Worm (Caenorhabditis elegans): ENCODE data around the gene F46B6.9.

The F46B6.9 gene

DNA sequence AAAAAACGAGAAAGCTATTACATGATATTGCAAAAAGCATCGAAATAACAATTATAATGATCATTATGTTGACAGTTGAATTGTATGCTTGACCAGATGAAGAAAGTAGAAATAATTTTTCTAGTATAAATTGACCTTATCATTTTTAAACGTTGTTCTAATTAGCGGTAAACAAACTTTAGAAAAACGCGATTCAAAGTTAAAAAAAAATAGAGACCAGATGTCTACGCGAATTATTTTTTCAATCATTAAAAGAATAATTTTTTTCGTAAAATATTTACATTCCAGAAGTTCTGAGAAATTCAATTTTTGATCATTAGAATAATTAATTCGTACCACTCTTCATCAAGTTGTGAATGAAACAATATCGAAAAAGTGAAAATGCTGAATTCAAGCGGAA, 5.3 kb downstream of the F46B6.9 start, which contains the start of gene F46B6.10:
Gene F46B6.10 (minus strand): TSS at position 101 of the 400 bp plus-strand sequence.
- TF ChIP-seq dao-5 (tag; optimal IDR thresholded peaks at IDR 0.05) (no peak), W03F9.2 (tag; optimal IDR thresholded peaks at IDR 0.05) (no peak)

DNA sequence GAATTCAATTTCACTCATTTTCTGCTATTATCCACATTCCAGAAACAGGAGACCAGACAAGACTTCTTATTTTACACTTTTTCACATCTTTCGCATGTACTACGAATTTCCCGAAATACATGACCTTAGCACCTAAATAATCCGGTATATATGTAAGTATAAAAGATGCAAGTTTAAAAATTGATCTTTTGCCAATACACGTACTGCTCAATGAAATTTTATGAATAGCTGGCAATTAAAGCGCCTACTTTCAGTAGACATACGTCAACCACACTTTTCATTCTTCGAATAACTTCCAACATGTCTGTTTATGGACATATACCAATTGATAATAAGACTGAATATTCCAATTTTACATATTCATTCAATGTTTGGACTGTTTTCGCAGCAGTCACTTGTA, 6.5 kb downstream of the F46B6.9 start, which contains the start of gene sru-39:
Gene sru-39 (plus strand): TSS at position 301 of the 400 bp plus-strand sequence.
- TF ChIP-seq dao-5 (tag; optimal IDR thresholded peaks at IDR 0.05) (no peak), him-1 (tag; optimal IDR thresholded peaks at IDR 0.05) (no peak), W03F9.2 (tag; optimal IDR thresholded peaks at IDR 0.05) (no peak)

DNA sequence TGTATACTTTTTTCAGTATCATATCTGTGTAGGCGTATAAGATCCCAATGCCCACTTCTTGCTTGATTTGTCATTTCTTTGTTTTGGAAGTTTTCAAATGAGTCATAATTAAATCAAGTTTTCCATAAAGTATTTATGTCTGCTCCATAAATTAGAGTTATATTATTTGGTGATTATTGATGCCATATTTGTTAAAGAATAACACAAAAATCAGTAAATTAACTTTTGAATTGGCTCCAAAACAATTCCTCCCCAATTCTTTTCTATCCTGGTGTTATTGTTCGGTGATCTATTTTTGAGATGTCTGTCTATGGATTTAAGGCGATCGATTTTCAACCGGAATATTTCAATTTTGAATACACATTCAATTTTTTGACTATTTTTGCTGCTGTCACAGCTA, 8.5 kb downstream of the F46B6.9 start, which contains the start of gene sru-37:
Gene sru-37 (plus strand): TSS at position 301 of the 400 bp plus-strand sequence.
- TF ChIP-seq him-1 (tag; optimal IDR thresholded peaks at IDR 0.05) (no peak), dao-5 (tag; optimal IDR thresholded peaks at IDR 0.05) (no peak), W03F9.2 (tag; optimal IDR thresholded peaks at IDR 0.05) (no peak)

DNA sequence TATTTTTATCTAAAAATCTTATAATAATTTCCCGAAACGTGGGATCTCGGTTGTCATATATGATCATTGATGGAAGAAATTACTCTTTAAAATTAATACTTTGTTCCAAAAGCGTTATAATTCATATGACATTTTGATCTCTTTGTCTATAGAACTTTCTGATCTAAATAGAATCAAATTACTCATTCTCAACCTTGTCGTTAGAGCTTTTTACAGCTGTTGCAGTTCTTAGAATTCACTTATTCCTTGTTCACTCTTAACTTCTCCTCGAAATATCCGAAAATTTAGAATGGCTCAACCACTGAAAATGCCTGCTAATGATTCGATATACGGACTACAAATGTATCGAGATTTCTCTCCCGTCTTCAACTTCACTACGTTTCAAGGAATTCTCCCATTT, 14.5 kb downstream of the F46B6.9 start, which contains the start of gene sru-29:
Gene sru-29 (plus strand): TSS at position 301 of the 400 bp plus-strand sequence.
- no peak for TF ChIP-seq him-1 (tag; optimal IDR thresholded peaks at IDR 0.05)
- TF ChIP-seq dao-5 (tag; optimal IDR thresholded peaks at IDR 0.05): no peak
- no peak for TF ChIP-seq W03F9.2 (tag; optimal IDR thresholded peaks at IDR 0.05)

DNA sequence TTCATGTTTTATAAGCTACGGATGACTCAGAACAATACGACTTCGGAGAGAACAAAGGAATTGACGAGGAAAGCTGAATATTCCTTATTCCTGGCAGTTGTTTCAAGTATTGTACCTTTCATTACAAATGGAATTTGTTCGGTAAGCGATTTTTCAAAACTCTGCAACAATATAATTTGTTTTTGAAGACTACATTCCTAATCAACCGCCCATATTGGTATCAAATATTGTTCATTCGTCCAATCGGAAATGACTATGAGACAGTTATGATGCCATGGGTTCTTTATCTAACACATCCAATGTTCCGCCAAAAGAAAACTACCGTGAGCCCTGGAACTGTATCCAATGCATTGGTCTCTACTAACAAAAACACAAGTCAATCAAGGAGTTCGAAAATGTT, 15.6 kb downstream of the F46B6.9 start:
- TF ChIP-seq dao-5 (tag; optimal IDR thresholded peaks at IDR 0.05): no peak
- TF ChIP-seq him-1 (tag; optimal IDR thresholded peaks at IDR 0.05): no peak
- TF ChIP-seq W03F9.2 (tag; optimal IDR thresholded peaks at IDR 0.05): no peak

DNA sequence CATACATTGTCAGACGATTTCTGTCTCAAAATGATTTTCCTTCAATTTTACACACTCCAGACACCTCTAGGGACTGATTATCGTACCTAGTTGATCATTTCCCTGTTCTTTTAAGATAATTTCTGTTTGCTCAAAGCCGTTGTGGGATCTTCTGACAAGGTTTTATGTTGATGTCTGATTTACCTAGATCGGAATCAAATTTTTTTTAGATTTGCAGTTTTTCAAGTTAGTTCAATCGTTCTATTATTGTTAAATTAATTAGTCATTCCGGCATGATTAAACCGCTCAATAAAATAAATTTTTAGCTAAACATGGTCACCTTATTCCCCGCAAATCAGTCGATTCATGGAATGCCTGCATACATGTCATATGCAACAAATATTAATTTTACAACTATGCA, 16.9 kb downstream of the F46B6.9 start, which contains the start of gene sru-30:
Gene sru-30 (plus strand): TSS at position 301 of the 400 bp plus-strand sequence.
- no peak for TF ChIP-seq him-1 (tag; optimal IDR thresholded peaks at IDR 0.05)
- no peak for TF ChIP-seq dao-5 (tag; optimal IDR thresholded peaks at IDR 0.05)
- no peak for TF ChIP-seq W03F9.2 (tag; optimal IDR thresholded peaks at IDR 0.05)

DNA sequence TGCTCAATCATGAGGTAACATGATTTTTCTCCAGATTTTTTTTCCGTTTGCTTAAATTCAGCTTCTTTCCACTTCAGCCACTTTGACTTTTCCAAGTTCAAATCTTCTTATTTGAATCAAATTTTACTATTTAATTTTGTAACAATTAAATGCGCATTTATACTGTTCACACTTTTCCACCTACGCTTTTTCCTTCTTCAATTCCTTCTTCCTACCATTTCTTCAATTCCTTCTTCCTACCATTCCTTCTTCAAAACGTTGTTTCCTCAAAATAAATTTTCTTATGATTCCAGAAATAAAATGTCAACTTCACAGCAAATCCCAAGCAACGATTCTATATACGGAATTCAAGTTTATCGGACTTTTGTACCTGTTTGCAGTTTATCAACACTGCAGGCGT, 19.7 kb downstream of the F46B6.9 start, which contains the start of gene sru-31:
Gene sru-31 (plus strand): TSS at position 301 of the 400 bp plus-strand sequence.
- no peak for TF ChIP-seq dao-5 (tag; optimal IDR thresholded peaks at IDR 0.05)
- TF ChIP-seq W03F9.2 (tag; optimal IDR thresholded peaks at IDR 0.05): no peak
- TF ChIP-seq him-1 (tag; optimal IDR thresholded peaks at IDR 0.05): no peak

DNA sequence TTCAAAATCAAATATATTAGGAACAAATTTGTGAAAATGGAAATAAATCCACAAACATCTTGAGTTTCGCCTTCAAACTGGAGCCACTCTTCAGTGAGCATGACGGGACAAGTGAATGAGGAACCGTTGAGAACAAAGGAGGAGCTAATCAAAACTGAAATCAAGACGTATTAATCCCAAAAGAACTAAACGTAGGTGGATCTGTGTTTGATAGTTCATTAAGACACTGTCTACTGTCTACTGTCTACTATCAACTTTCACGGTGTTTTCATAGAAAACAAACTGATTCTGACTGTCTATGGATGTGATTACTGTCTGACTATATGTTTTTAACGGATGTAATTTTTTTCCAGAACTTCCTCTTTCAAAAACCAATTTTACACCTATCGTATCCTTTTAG, 25.1 kb downstream of the F46B6.9 start, which contains the start of gene str-193:
Gene str-193 (minus strand): TSS at position 101 of the 400 bp plus-strand sequence.
- TF ChIP-seq dao-5 (tag; optimal IDR thresholded peaks at IDR 0.05): no peak
- no peak for TF ChIP-seq W03F9.2 (tag; optimal IDR thresholded peaks at IDR 0.05)
- TF ChIP-seq him-1 (tag; optimal IDR thresholded peaks at IDR 0.05): no peak

DNA sequence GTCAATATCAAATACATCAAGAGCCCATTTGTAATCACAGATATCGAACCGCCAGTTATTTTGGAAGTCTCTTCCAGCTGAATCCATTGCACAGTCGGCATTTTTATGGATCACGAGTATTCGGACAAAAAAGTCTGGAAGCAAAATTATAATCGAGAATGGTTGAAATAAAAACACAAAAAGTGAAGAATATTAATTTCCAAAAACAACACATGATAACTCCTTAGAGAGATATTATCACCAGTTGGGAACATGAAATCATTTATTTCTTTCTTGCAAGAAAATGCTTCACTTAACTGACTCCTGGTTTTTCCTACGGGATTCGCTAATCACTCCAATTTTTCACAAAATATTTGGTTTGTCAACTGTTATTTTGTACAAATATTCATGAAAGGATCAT, 27.5 kb downstream of the F46B6.9 start, which contains the start of gene str-2:
Gene str-2 (minus strand): TSS at position 101 of the 400 bp plus-strand sequence.
- TF ChIP-seq him-1 (tag; optimal IDR thresholded peaks at IDR 0.05) (no peak), W03F9.2 (tag; optimal IDR thresholded peaks at IDR 0.05) (no peak), dao-5 (tag; optimal IDR thresholded peaks at IDR 0.05) (no peak)

DNA sequence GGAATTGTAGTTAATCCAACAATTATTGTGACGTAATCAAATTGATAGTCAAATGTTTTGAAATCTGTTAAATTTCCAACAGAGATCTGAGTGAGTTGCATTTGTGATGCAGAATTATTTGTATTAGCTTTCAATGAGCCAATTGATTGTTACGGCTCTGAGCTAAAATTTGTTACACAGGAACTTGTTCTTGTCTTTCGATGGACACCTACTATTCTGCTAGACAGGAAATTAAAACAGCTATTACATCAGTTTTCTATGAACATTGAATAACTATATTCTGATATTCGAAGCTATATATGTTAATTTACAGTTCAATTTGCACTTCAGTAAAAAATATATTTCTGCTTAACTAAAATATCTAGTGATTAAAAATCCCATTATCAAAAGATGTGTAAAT, 37.2 kb downstream of the F46B6.9 start, which contains the start of gene sru-40:
Gene sru-40 (minus strand): TSS at position 101 of the 400 bp plus-strand sequence.
- no peak for TF ChIP-seq dao-5 (tag; optimal IDR thresholded peaks at IDR 0.05)
- TF ChIP-seq him-1 (tag; optimal IDR thresholded peaks at IDR 0.05): no peak
- no peak for TF ChIP-seq W03F9.2 (tag; optimal IDR thresholded peaks at IDR 0.05)

DNA sequence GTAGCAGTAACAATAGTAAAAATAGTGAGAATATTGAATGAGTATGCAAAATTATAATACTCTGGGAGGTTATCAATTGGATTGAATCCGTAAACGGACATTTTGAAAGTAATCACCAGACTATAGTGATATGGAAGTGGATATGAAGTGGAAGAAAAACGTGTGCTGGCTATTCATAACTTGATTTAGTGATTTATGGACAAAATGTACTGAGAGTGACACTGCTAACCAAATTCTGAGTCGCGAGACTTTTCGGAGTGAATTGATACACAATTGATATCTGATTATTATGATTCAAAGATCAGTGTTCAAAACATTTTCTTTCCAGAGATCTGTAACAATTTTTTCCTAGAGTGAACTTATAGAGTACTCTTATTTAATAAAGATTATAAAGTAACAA, 39.3 kb downstream of the F46B6.9 start, which contains the start of gene sru-38:
Gene sru-38 (minus strand): TSS at position 101 of the 400 bp plus-strand sequence.
- no peak for TF ChIP-seq dao-5 (tag; optimal IDR thresholded peaks at IDR 0.05)
- TF ChIP-seq him-1 (tag; optimal IDR thresholded peaks at IDR 0.05): no peak
- TF ChIP-seq W03F9.2 (tag; optimal IDR thresholded peaks at IDR 0.05): no peak

DNA sequence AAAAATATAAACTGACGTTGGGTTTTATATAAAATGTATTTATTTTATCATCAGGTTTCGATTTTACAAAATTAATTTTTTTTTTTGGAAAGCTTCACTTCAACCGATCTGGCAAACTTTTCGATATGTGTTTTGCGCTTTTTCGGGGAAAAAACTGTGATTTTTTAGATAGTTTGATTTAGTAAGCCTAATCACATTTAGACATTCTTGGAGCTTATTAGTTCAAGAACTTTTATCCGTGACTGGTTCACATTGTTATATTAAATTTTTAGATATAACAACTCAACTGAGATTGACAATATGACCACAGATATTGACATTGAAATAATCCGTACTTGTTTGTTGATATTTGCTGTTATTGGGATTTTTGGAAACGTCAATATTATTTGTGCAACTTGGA, 41.0 kb downstream of the F46B6.9 start, which contains the start of gene srsx-21:
Gene srsx-21 (plus strand): TSS at position 301 of the 400 bp plus-strand sequence.
- TF ChIP-seq dao-5 (tag; optimal IDR thresholded peaks at IDR 0.05) (no peak), W03F9.2 (tag; optimal IDR thresholded peaks at IDR 0.05) (no peak), him-1 (tag; optimal IDR thresholded peaks at IDR 0.05) (no peak)

DNA sequence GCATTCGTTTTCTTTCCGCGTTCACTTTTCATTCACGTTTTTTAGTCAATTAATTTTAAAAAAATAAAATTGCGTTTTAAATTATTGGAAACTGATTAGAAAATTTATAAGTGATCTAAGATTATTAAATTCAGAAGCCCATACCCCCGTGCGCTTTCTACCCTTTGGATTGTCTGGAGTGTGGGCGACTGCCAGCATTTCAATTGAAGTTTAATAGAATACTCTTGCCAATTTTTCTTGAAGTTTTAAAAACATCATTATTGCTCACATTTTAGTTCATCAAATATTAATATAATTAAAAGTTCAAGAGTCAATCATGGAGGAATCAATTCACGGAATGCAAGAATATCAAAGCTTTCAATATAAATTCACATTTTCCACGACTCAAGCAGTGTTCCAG, 44.7 kb downstream of the F46B6.9 start, which contains the start of gene sru-36:
Gene sru-36 (plus strand): TSS at position 301 of the 400 bp plus-strand sequence.
- TF ChIP-seq dao-5 (tag; optimal IDR thresholded peaks at IDR 0.05) (no peak), him-1 (tag; optimal IDR thresholded peaks at IDR 0.05) (no peak), W03F9.2 (tag; optimal IDR thresholded peaks at IDR 0.05) (no peak)

DNA sequence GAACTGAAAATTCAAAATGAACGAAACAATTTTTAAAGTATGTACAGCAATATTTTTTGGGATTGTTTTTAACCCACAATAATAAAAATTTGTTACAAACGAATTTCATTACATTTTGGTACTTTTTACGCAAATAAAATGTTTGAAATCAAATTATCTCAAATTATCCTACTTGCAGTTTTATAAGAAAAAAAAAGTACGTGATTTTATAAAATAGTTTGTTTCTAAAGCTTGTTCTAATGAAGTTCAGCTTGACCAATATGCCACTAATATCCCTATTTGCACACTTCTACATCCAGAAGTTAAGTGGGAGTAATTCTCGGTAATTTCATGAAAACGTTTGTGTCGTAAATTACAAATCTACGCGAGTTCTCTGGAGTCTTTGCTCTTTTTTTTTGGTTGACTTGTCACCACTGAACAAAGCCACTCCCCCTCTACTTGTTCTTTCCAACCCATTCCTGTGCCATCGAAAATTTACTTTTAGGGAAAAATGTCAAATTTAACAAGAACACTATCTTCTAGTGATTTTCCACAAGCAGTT, 46.8 kb downstream of the F46B6.9 start, which contains the start of gene sru-8:
Gene sru-8 (plus strand): TSS at position 491 of the 541 bp plus-strand sequence.
- TF ChIP-seq him-1 (tag; optimal IDR thresholded peaks at IDR 0.05) (no peak), dao-5 (tag; optimal IDR thresholded peaks at IDR 0.05) (no peak), W03F9.2 (tag; optimal IDR thresholded peaks at IDR 0.05) (no peak)
